Worm (Caenorhabditis elegans) whole organism, young adult: ENCODE measurements around the gene R03G8.3.

Experiments
- B0336.3 ChIP-seq: fragments of 200-800 bp; sonication (Bioruptor generic); IDR thresholded peaks from 2 replicates; pipeline ENCODE4 v1.3.6; 2022; ENCODE audit warnings: missing genetic modification characterization, missing compliant biosample characterization
- C06A6.2 ChIP-seq: fragments of 200-800 bp; sonication (Bioruptor generic); conservative IDR thresholded peaks from 2 replicates; pipeline ENCODE4 v1.3.6; 2022; ENCODE audit warnings: missing genetic modification characterization, missing compliant biosample characterization
- C17E4.6 ChIP-seq: fragments of 200-800 bp; sonication (Bioruptor generic); IDR thresholded peaks from 2 replicates; pipeline ENCODE4 v1.3.6; 2022; ENCODE audit warnings: missing genetic modification reagents, missing genetic modification characterization, missing compliant biosample characterization
- F22D6.2 ChIP-seq: sonication (generic microtip); optimal IDR thresholded peaks from 2 replicates; lab custom pipeline; 2016; ENCODE audit warnings: mild to moderate bottlenecking, missing genetic modification characterization, missing compliant biosample characterization
- F37B4.10 ChIP-seq: fragments of 200-800 bp; sonication (Bioruptor generic); IDR thresholded peaks from 2 replicates; pipeline ENCODE4 v1.3.6; 2022; ENCODE audit warnings: missing genetic modification characterization, missing compliant biosample characterization
- K11D2.4 ChIP-seq: fragments of 200-800 bp; sonication (Bioruptor generic); IDR thresholded peaks from 2 replicates; pipeline ENCODE4 v1.3.6; 2022; ENCODE audit warnings: missing genetic modification reagents, missing genetic modification characterization, missing compliant biosample characterization
- T07F8.4 ChIP-seq: sonication (generic microtip); optimal IDR thresholded peaks from 2 replicates; lab custom pipeline; 2016; ENCODE audit warnings: mild to moderate bottlenecking, missing genetic modification characterization, moderate library complexity, missing compliant biosample characterization
- Y95B8A.8 ChIP-seq: fragments of 200-800 bp; sonication (Bioruptor generic); IDR thresholded peaks from 2 replicates; pipeline ENCODE4 v1.3.6; 2022; ENCODE audit warnings: missing genetic modification reagents, missing genetic modification characterization, missing compliant biosample characterization
- akir-1 ChIP-seq: fragments of 200-800 bp; sonication (Bioruptor generic); optimal IDR thresholded peaks from 2 replicates; lab custom pipeline; 2018; ENCODE audit warnings: mild to moderate bottlenecking, missing genetic modification characterization, moderate library complexity, missing compliant biosample characterization
- attf-3 ChIP-seq: fragments of 200-800 bp; sonication (Bioruptor generic); conservative IDR thresholded peaks from 2 replicates; pipeline ENCODE4 v1.3.6; 2022; ENCODE audit warnings: missing genetic modification reagents, missing genetic modification characterization, missing compliant biosample characterization
- attf-6 ChIP-seq: fragments of 200-800 bp; sonication (Bioruptor generic); IDR thresholded peaks from 2 replicates; pipeline ENCODE4 v1.3.6; 2022; ENCODE audit warnings: missing genetic modification reagents, missing genetic modification characterization, missing compliant biosample characterization
- bed-1 ChIP-seq: fragments of 200-800 bp; sonication (Bioruptor generic); IDR thresholded peaks from 2 replicates; pipeline ENCODE4 v1.3.6; 2022; ENCODE audit warnings: missing genetic modification reagents, missing genetic modification characterization, missing compliant biosample characterization
- bed-2 ChIP-seq: fragments of 200-800 bp; sonication (Bioruptor generic); IDR thresholded peaks from 2 replicates; pipeline ENCODE4 v1.3.6; 2022; ENCODE audit warnings: missing genetic modification reagents, missing genetic modification characterization, missing compliant biosample characterization
- cebp-1 ChIP-seq, 2 experiments: fragments of 200-800 bp in 1 of 2; sonication (Bioruptor generic) in 1 of 2; sonication (generic microtip) in 1 of 2; IDR thresholded peaks in 1 of 2; optimal IDR thresholded peaks in 1 of 2; 2 replicates each; pipeline versions ENCODE4 v1.3.6 to Lab custom; 2017 to 2022; ENCODE audit warnings: missing compliant biosample characterization in 2 of 2, missing genetic modification characterization in 2 of 2, mild to moderate bottlenecking in 1 of 2, missing genetic modification reagents in 1 of 2, moderate library complexity in 1 of 2
- ceh-100 ChIP-seq: fragments of 200-800 bp; sonication (Bioruptor generic); IDR thresholded peaks from 2 replicates; pipeline ENCODE4 v1.3.6; 2022; ENCODE audit warnings: missing genetic modification reagents, missing genetic modification characterization, missing compliant biosample characterization
- ceh-79 ChIP-seq: sonication (generic microtip); optimal IDR thresholded peaks from 2 replicates; lab custom pipeline; 2017; ENCODE audit warnings: mild to moderate bottlenecking, missing genetic modification characterization, missing compliant biosample characterization
- die-1 ChIP-seq: sonication (generic microtip); optimal IDR thresholded peaks from 2 replicates; lab custom pipeline; 2016; ENCODE audit warnings: missing genotype, mild to moderate bottlenecking, missing genetic modification characterization, missing compliant biosample characterization
- dox-1 ChIP-seq: fragments of 200-800 bp; sonication (Bioruptor generic); IDR thresholded peaks from 2 replicates; pipeline ENCODE4 v1.3.6; 2022; ENCODE audit warnings: missing genetic modification reagents, missing genetic modification characterization, missing compliant biosample characterization
- efl-1 ChIP-seq: fragments of 150-350 bp; optimal IDR thresholded peaks from 2 replicates; lab custom pipeline; 2014; ENCODE audit warnings: missing biosample characterization, missing genetic modification reagents, missing genetic modification characterization
- egl-18 ChIP-seq: fragments of 200-800 bp; sonication (Bioruptor generic); IDR thresholded peaks from 2 replicates; pipeline ENCODE4 v1.3.6; 2022; ENCODE audit warnings: missing genetic modification reagents, missing genetic modification characterization, missing compliant biosample characterization
- egl-44 ChIP-seq: fragments of 200-800 bp; sonication (Bioruptor generic); IDR thresholded peaks from 2 replicates; pipeline ENCODE4 v1.3.6; 2022; ENCODE audit warnings: missing genetic modification reagents, missing genetic modification characterization, missing compliant biosample characterization
- egrh-3 ChIP-seq: fragments of 200-800 bp; sonication (Bioruptor generic); IDR thresholded peaks from 2 replicates; pipeline ENCODE4 v1.3.6; 2022; ENCODE audit warnings: missing genetic modification reagents, missing genetic modification characterization, missing compliant biosample characterization
- gei-17 ChIP-seq: fragments of 200-800 bp; sonication (Bioruptor generic); optimal IDR thresholded peaks from 2 replicates; lab custom pipeline; 2018; ENCODE audit warnings: mild to moderate bottlenecking, missing genetic modification characterization, missing compliant biosample characterization
- hlh-12 ChIP-seq: sonication (generic microtip); optimal IDR thresholded peaks from 2 replicates; lab custom pipeline; 2016; ENCODE audit warnings: missing genetic modification characterization, missing compliant biosample characterization
- hlh-26 ChIP-seq: fragments of 200-800 bp; sonication (Bioruptor generic); conservative IDR thresholded peaks from 2 replicates; pipeline ENCODE4 v1.3.6; 2022; ENCODE audit warnings: missing genetic modification reagents, missing genetic modification characterization, missing compliant biosample characterization
- hrde-1 ChIP-seq: sonication (generic microtip); optimal IDR thresholded peaks from 2 replicates; lab custom pipeline; 2016; ENCODE audit warnings: missing genetic modification characterization, mild to moderate bottlenecking, missing compliant biosample characterization, moderate library complexity, missing genotype, missing genetic modification reagents, borderline replicate concordance
- hsf-1 ChIP-seq: fragments of 200-800 bp; sonication (Bioruptor generic); IDR thresholded peaks from 2 replicates; pipeline ENCODE4 v1.3.6; 2022; ENCODE audit warnings: missing genetic modification reagents, missing genetic modification characterization, missing compliant biosample characterization
- let-526 ChIP-seq: fragments of 200-800 bp; sonication (Bioruptor generic); IDR thresholded peaks from 2 replicates; pipeline ENCODE4 v1.3.6; 2022; ENCODE audit warnings: missing genetic modification reagents, missing genetic modification characterization, missing compliant biosample characterization
- lin-26 ChIP-seq: fragments of 200-800 bp; sonication (Bioruptor generic); IDR thresholded peaks from 2 replicates; pipeline ENCODE4 v1.3.6; 2022; ENCODE audit warnings: missing genetic modification reagents, missing genetic modification characterization, missing compliant biosample characterization
- lin-40 ChIP-seq: sonication (generic microtip); optimal IDR thresholded peaks from 2 replicates; lab custom pipeline; 2016; ENCODE audit warnings: missing genetic modification characterization, mild to moderate bottlenecking, missing compliant biosample characterization, missing genotype, missing genetic modification reagents
- lsl-1 ChIP-seq: fragments of 200-800 bp; sonication (Bioruptor generic); optimal IDR thresholded peaks from 2 replicates; lab custom pipeline; 2018; ENCODE audit warnings: mild to moderate bottlenecking, missing genetic modification characterization, moderate library complexity, missing compliant biosample characterization
- madf-6 ChIP-seq: fragments of 200-800 bp; sonication (Bioruptor generic); IDR thresholded peaks from 2 replicates; pipeline ENCODE4 v1.3.6; 2022; ENCODE audit warnings: missing genetic modification reagents, missing genetic modification characterization, missing compliant biosample characterization
- madf-8 ChIP-seq: fragments of 200-800 bp; sonication (Bioruptor generic); conservative IDR thresholded peaks from 2 replicates; pipeline ENCODE4 v1.3.6; 2022; ENCODE audit warnings: missing genetic modification reagents, missing genetic modification characterization, missing compliant biosample characterization
- nhr-120 ChIP-seq: fragments of 200-800 bp; sonication (Bioruptor generic); IDR thresholded peaks from 2 replicates; pipeline ENCODE4 v1.3.6; 2022; ENCODE audit warnings: missing genetic modification characterization, missing compliant biosample characterization
- nhr-80 ChIP-seq: sonication (generic microtip); optimal IDR thresholded peaks from 2 replicates; lab custom pipeline; 2016; ENCODE audit warnings: missing genetic modification characterization, missing compliant biosample characterization
- pha-4 ChIP-seq: fragments of 150-350 bp; sonication (generic microtip); optimal IDR thresholded peaks from 2 replicates; lab custom pipeline; 2014; ENCODE audit warnings: missing biosample characterization, missing genetic modification reagents, missing genetic modification characterization
- snpc-3.4 ChIP-seq: sonication (generic microtip); optimal IDR thresholded peaks from 2 replicates; lab custom pipeline; 2017; ENCODE audit warnings: missing genetic modification characterization, mild to moderate bottlenecking, missing compliant biosample characterization, antibody characterized with exemption, moderate library complexity, missing genotype, missing genetic modification reagents
- snpc-4 ChIP-seq, 5 experiments: fragments of 150-350 bp in 1 of 5; sonication (generic microtip) in 4 of 5; optimal IDR thresholded peaks; 2 replicates each; lab custom pipeline; 2014 to 2018; ENCODE audit warnings: missing genetic modification characterization in 5 of 5, missing biosample characterization in 3 of 5, antibody characterized with exemption in 2 of 5, mild to moderate bottlenecking in 2 of 5, missing compliant biosample characterization in 2 of 5, missing genotype in 2 of 5, moderate library complexity in 2 of 5, missing genetic modification reagents in 1 of 5
- tbx-9 ChIP-seq: sonication (generic microtip); optimal IDR thresholded peaks from 2 replicates; lab custom pipeline; 2016; ENCODE audit warnings: borderline replicate concordance, missing genetic modification characterization, inconsistent platforms, missing compliant biosample characterization
- zfh-2 ChIP-seq: fragments of 200-800 bp; sonication (Bioruptor generic); conservative IDR thresholded peaks from 2 replicates; pipeline ENCODE4 v1.3.6; 2022; ENCODE audit warnings: missing genetic modification reagents, missing genetic modification characterization, missing compliant biosample characterization
- ztf-26 ChIP-seq: sonication (generic microtip); optimal IDR thresholded peaks from 2 replicates; lab custom pipeline; 2017; ENCODE audit warnings: missing genetic modification characterization, missing compliant biosample characterization
- ztf-6 ChIP-seq: fragments of 200-800 bp; sonication (Bioruptor generic); IDR thresholded peaks from 2 replicates; pipeline ENCODE4 v1.3.6; 2022; ENCODE audit warnings: missing genetic modification reagents, missing genetic modification characterization, missing compliant biosample characterization

The R03G8.3 gene

ce11 chrX:13088539-13088938 is 2.2 kb upstream of the R03G8.3 start:
- TF ChIP-seq lsl-1 (no peak), ceh-79 (tag; lab: Kevin White, UChicago) (no peak), die-1 (no peak), dox-1 (no peak), cebp-1 (GFP tag; IDR thresholded peaks at IDR 0.05; lab: Robert Waterston, UW) (no peak), cebp-1 (tag; optimal IDR thresholded peaks at IDR 0.05; lab: Kevin White, UChicago) (no peak), ztf-26 (tag; lab: Kevin White, UChicago) (no peak), madf-8 (GFP tag; lab: Robert Waterston, UW) (no peak), attf-3 (GFP tag; lab: Robert Waterston, UW) (no peak), hrde-1 (no peak), hlh-12 (tag; lab: Kevin White, UChicago) (no peak), F22D6.2 (tag; lab: Kevin White, UChicago) (no peak)
- TF ChIP-seq, all 124 proteins: peak for 0

ce11 chrX:13091199-13091598 is 434 bp downstream of the R03G8.3 start:
- TF ChIP-seq attf-6 (GFP tag; lab: Robert Waterston, UW) = no peak
- no peak for TF ChIP-seq ztf-6 (GFP tag; lab: Robert Waterston, UW)
- no peak for TF ChIP-seq pha-4 (tag; lab: Kevin White, UChicago)
- no peak for TF ChIP-seq hlh-26 (GFP tag; lab: Robert Waterston, UW)
- TF ChIP-seq Y95B8A.8 (GFP tag; lab: Robert Waterston, UW) = no peak
- no peak for TF ChIP-seq zfh-2
- no peak for TF ChIP-seq egrh-3 (GFP tag; lab: Robert Waterston, UW)
- no peak for TF ChIP-seq tbx-9 (tag; lab: Kevin White, UChicago)
- TF ChIP-seq akir-1 (GFP tag; lab: Kevin White, UChicago) = no peak
- TF ChIP-seq bed-1 = no peak
- no peak for TF ChIP-seq ceh-100
- TF ChIP-seq bed-2 (GFP tag; lab: Robert Waterston, UW) = no peak
- no peak for TF ChIP-seq let-526 (GFP tag; lab: Robert Waterston, UW)
- no peak for TF ChIP-seq madf-6 (GFP tag; lab: Robert Waterston, UW)
- no peak for TF ChIP-seq K11D2.4 (GFP tag; lab: Robert Waterston, UW)
- TF ChIP-seq nhr-120 (GFP tag; lab: Robert Waterston, UW) = no peak
- no peak for TF ChIP-seq F37B4.10 (GFP tag; lab: Robert Waterston, UW)
- TF ChIP-seq C06A6.2 (GFP tag; lab: Robert Waterston, UW) = no peak

ce11 chrX:13100410-13100809 is 9.6 kb downstream of the R03G8.3 start, which contains the start of gene R03G8.6:
R03G8.6 (minus strand) TSS chrX:13100510.
- no peak for TF ChIP-seq T07F8.4 (tag; lab: Kevin White, UChicago)
- TF ChIP-seq, all 124 proteins: peak for 0

ce11 chrX:13102838-13103237 is 12.1 kb downstream of the R03G8.3 start:
- no peak for TF ChIP-seq egl-44 (GFP tag; lab: Robert Waterston, UW)
- TF ChIP-seq hsf-1 (GFP tag; lab: Robert Waterston, UW) = no peak
- no peak for TF ChIP-seq lin-26 (GFP tag; lab: Robert Waterston, UW)
- no peak for TF ChIP-seq nhr-120 (GFP tag; lab: Robert Waterston, UW)

ce11 chrX:13104966-13105365 is 14.2 kb downstream of the R03G8.3 start, which contains the start of gene F17H10.1:
F17H10.1 (plus strand) TSS chrX:13105241.
- TF ChIP-seq cebp-1 (GFP tag; IDR thresholded peaks at IDR 0.05; lab: Robert Waterston, UW) (0 out of 2 replicates have a peak, but pooled peaks have one; percentile 44), cebp-1 (tag; optimal IDR thresholded peaks at IDR 0.05; lab: Kevin White, UChicago) (peak; percentile 82), gei-17 (peak; percentile 71), nhr-80 (tag; lab: Kevin White, UChicago) (peak; percentile 88), snpc-3.4 (tag; lab: Kevin White, UChicago) (no peak), lin-40 (tag; lab: Kevin White, UChicago) (peak; percentile 82), ztf-26 (tag; lab: Kevin White, UChicago) (peak; percentile 91), egl-18 (GFP tag; lab: Robert Waterston, UW) (no peak), efl-1 (GFP tag; lab: Kevin White, UChicago) (no peak), B0336.3 (peak; percentile 83), snpc-4 (GFP tag; optimal IDR thresholded peaks at IDR 0.05; lab: Kevin White, UChicago) (no peak), snpc-4 (tag; optimal IDR thresholded peaks at IDR 0.05; lab: Kevin White, UChicago) (peak in 2 of 4 experiments; percentile 9 to 36), C17E4.6 (GFP tag; lab: Robert Waterston, UW) (no peak)
